Worm (Caenorhabditis elegans) whole organism, late embryonic: Measurements from ENCODE around the gene ZK380.2.

Source experiments
- K02D7.2 ChIP-seq: sonication (generic microtip); optimal IDR thresholded peaks from 2 replicates; lab custom pipeline; 2017; ENCODE audit warnings: mild to moderate bottlenecking, missing genetic modification characterization, missing compliant biosample characterization
- K09A11.1 ChIP-seq: sonication (generic microtip); optimal IDR thresholded peaks from 2 replicates; lab custom pipeline; 2017; ENCODE audit warnings: antibody characterized with exemption, mild to moderate bottlenecking, missing genetic modification characterization, missing compliant biosample characterization; ENCODE audit not compliant: insufficient read depth
- T23F11.4 ChIP-seq: fragments of 200-800 bp; sonication (Bioruptor generic); optimal IDR thresholded peaks from 2 replicates; lab custom pipeline; 2018; ENCODE audit warnings: mild to moderate bottlenecking, missing genetic modification characterization, missing compliant biosample characterization
- Y22D7AL.16 ChIP-seq: sonication (generic microtip); optimal IDR thresholded peaks from 2 replicates; lab custom pipeline; 2016; ENCODE audit warnings: missing genetic modification characterization, missing compliant biosample characterization
- ahr-1 ChIP-seq: sonication (generic microtip); optimal IDR thresholded peaks from 2 replicates; lab custom pipeline; 2016; ENCODE audit warnings: missing genetic modification characterization, missing compliant biosample characterization
- ceh-14 ChIP-seq: sonication (generic microtip); optimal IDR thresholded peaks from 2 replicates; lab custom pipeline; 2016; ENCODE audit warnings: missing genotype, missing genetic modification characterization, missing compliant biosample characterization
- ceh-18 ChIP-seq: sonication (generic microtip); optimal IDR thresholded peaks from 2 replicates; lab custom pipeline; 2016; ENCODE audit warnings: missing genetic modification characterization, missing compliant biosample characterization
- ceh-19 ChIP-seq: fragments of 200-800 bp; sonication (Bioruptor generic); optimal IDR thresholded peaks from 2 replicates; lab custom pipeline; 2018; ENCODE audit warnings: mild to moderate bottlenecking, missing genetic modification characterization, missing compliant biosample characterization
- ceh-22 ChIP-seq: sonication (generic microtip); optimal IDR thresholded peaks from 2 replicates; lab custom pipeline; 2017; ENCODE audit warnings: missing biosample characterization, missing genetic modification characterization
- ceh-24 ChIP-seq: sonication (generic microtip); optimal IDR thresholded peaks from 2 replicates; lab custom pipeline; 2016; ENCODE audit warnings: mild to moderate bottlenecking, missing genetic modification characterization, missing compliant biosample characterization
- ceh-34 ChIP-seq: sonication (generic microtip); optimal IDR thresholded peaks from 2 replicates; lab custom pipeline; 2016; ENCODE audit warnings: mild to moderate bottlenecking, missing genetic modification characterization, missing compliant biosample characterization
- ceh-6 ChIP-seq: fragments of 200-800 bp; sonication (Bioruptor generic); optimal IDR thresholded peaks from 2 replicates; lab custom pipeline; 2018; ENCODE audit warnings: mild to moderate bottlenecking, missing genetic modification characterization, missing compliant biosample characterization
- ceh-9 ChIP-seq: sonication (generic microtip); optimal IDR thresholded peaks from 2 replicates; lab custom pipeline; 2016; ENCODE audit warnings: mild to moderate bottlenecking, missing genetic modification characterization, inconsistent platforms, missing compliant biosample characterization
- che-1 ChIP-seq: sonication (generic microtip); optimal IDR thresholded peaks from 2 replicates; lab custom pipeline; 2016; ENCODE audit warnings: mild to moderate bottlenecking, missing genetic modification characterization, missing compliant biosample characterization
- dmd-4 ChIP-seq: sonication (generic microtip); optimal IDR thresholded peaks from 2 replicates; lab custom pipeline; 2016; ENCODE audit warnings: borderline replicate concordance, missing genetic modification characterization, missing compliant biosample characterization
- dve-1 ChIP-seq: sonication (generic microtip); optimal IDR thresholded peaks from 2 replicates; lab custom pipeline; 2017; ENCODE audit warnings: antibody characterized with exemption, mild to moderate bottlenecking, missing genetic modification characterization, missing compliant biosample characterization
- fax-1 ChIP-seq: sonication (generic microtip); optimal IDR thresholded peaks from 2 replicates; lab custom pipeline; 2016; ENCODE audit warnings: missing genotype, missing genetic modification characterization, missing compliant biosample characterization
- gmeb-2 ChIP-seq: sonication (generic microtip); optimal IDR thresholded peaks from 2 replicates; lab custom pipeline; 2016; ENCODE audit warnings: missing genetic modification characterization, inconsistent platforms, missing compliant biosample characterization
- hlh-13 ChIP-seq: fragments of 200-800 bp; sonication (Bioruptor generic); optimal IDR thresholded peaks from 2 replicates; lab custom pipeline; 2018; ENCODE audit warnings: mild to moderate bottlenecking, missing genetic modification characterization, missing compliant biosample characterization
- hlh-15 ChIP-seq: sonication (generic microtip); optimal IDR thresholded peaks from 2 replicates; lab custom pipeline; 2016; ENCODE audit warnings: missing genetic modification characterization, missing compliant biosample characterization
- hlh-8 ChIP-seq: sonication (generic microtip); optimal IDR thresholded peaks from 2 replicates; lab custom pipeline; 2016; ENCODE audit warnings: missing genotype, missing genetic modification characterization, missing compliant biosample characterization
- lim-6 ChIP-seq: sonication (generic microtip); optimal IDR thresholded peaks from 2 replicates; lab custom pipeline; 2016; ENCODE audit warnings: missing genetic modification characterization, missing compliant biosample characterization
- lin-11 ChIP-seq: fragments of 200-800 bp; sonication (Bioruptor generic); optimal IDR thresholded peaks from 2 replicates; lab custom pipeline; 2018; ENCODE audit warnings: mild to moderate bottlenecking, missing genetic modification characterization, missing compliant biosample characterization
- mec-3 ChIP-seq: sonication (generic microtip); optimal IDR thresholded peaks from 2 replicates; lab custom pipeline; 2016; ENCODE audit warnings: borderline replicate concordance, missing genetic modification characterization, missing compliant biosample characterization
- nfya-1 ChIP-seq: sonication (generic microtip); optimal IDR thresholded peaks from 2 replicates; lab custom pipeline; 2017; ENCODE audit warnings: missing genetic modification characterization, mild to moderate bottlenecking, missing compliant biosample characterization, antibody characterized with exemption, moderate library complexity
- odd-2 ChIP-seq: sonication (generic microtip); optimal IDR thresholded peaks from 2 replicates; lab custom pipeline; 2017; ENCODE audit warnings: antibody characterized with exemption, mild to moderate bottlenecking, missing genetic modification characterization, missing compliant biosample characterization
- pag-3 ChIP-seq: sonication (generic microtip); optimal IDR thresholded peaks from 2 replicates; lab custom pipeline; 2016; ENCODE audit warnings: missing compliant biosample characterization, missing genetic modification characterization, borderline replicate concordance
- pat-9 ChIP-seq: fragments of 200-800 bp; sonication (Bioruptor generic); optimal IDR thresholded peaks from 2 replicates; lab custom pipeline; 2018; ENCODE audit warnings: mild to moderate bottlenecking, missing genetic modification characterization, moderate library complexity, missing compliant biosample characterization
- pax-1 ChIP-seq: fragments of 150-350 bp; optimal IDR thresholded peaks from 2 replicates; lab custom pipeline; 2014; ENCODE audit warnings: missing biosample characterization, missing genetic modification characterization
- pros-1 ChIP-seq: fragments of 150-350 bp; optimal IDR thresholded peaks from 2 replicates; lab custom pipeline; 2014; ENCODE audit warnings: missing biosample characterization, missing genetic modification reagents, missing genetic modification characterization
- sdc-2 ChIP-seq: sonication (generic microtip); optimal IDR thresholded peaks from 2 replicates; lab custom pipeline; 2016; ENCODE audit warnings: missing genotype, missing genetic modification characterization, missing compliant biosample characterization
- sox-2 ChIP-seq: fragments of 200-800 bp; sonication (Bioruptor generic); IDR thresholded peaks from 2 replicates; pipeline ENCODE4 v1.3.6; 2022; ENCODE audit warnings: missing genetic modification reagents, missing genetic modification characterization, missing compliant biosample characterization
- syd-9 ChIP-seq: sonication (generic microtip); optimal IDR thresholded peaks from 2 replicates; lab custom pipeline; 2016; ENCODE audit warnings: mild to moderate bottlenecking, missing genetic modification characterization, moderate library complexity, missing compliant biosample characterization
- tbx-2 ChIP-seq: sonication (generic microtip); optimal IDR thresholded peaks from 2 replicates; lab custom pipeline; 2016; ENCODE audit warnings: missing genetic modification characterization, missing compliant biosample characterization
- ttx-3 ChIP-seq: sonication (generic microtip); optimal IDR thresholded peaks from 2 replicates; lab custom pipeline; 2016; ENCODE audit warnings: missing genetic modification reagents, missing genetic modification characterization, missing compliant biosample characterization
- unc-3 ChIP-seq, 2 experiments: fragments of 200-800 bp in 1 of 2; sonication (Bioruptor generic) in 1 of 2; sonication (generic microtip) in 1 of 2; conservative IDR thresholded peaks in 1 of 2; optimal IDR thresholded peaks in 1 of 2; 2 replicates each; pipeline versions ENCODE4 v1.3.6 to Lab custom; 2016 to 2022; ENCODE audit warnings: missing compliant biosample characterization in 2 of 2, missing genetic modification characterization in 2 of 2, missing genetic modification reagents in 1 of 2
- unc-42 ChIP-seq: sonication (generic microtip); optimal IDR thresholded peaks from 2 replicates; lab custom pipeline; 2016; ENCODE audit warnings: missing genotype, missing genetic modification characterization, missing compliant biosample characterization
- unc-55 ChIP-seq: sonication (generic microtip); optimal IDR thresholded peaks from 2 replicates; lab custom pipeline; 2017; ENCODE audit warnings: missing biosample characterization, missing genetic modification reagents, missing genetic modification characterization

Gene ZK380.2

DNA sequence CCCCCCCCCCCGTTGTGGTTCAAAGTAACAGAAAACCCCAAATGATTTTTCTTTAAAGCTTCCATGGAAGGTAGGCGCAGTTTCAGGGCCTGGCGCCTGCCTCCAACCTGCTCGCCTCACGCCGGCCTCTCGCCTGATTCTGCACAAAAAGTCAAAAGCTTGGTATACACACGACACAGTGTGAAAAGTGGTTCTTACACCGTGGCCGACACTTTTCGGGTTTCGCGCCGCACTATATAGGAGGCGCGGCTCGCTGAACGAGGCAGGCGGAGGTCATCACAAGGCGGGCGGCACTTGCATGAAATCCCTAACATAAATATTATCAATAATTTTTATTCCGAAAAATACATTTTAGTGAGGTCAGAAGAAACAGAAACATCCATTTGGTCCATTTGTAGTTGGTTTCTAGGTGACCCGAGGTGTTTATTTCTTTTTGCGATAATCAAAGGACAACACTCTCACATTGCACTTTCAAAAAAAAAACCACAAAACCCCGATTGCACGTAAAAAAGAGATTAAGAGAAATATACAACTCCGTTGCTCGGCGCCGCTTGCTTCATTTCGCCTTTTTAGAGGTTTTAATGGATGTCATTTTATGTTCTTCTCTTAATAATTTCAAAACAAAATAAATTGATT is at the start of gene ZK380.2:
TSS of gene ZK380.2 (plus strand) at position 586 of the 636 bp plus-strand sequence.
- TF ChIP-seq pat-9 (no peak), K09A11.1 (tag; lab: Kevin White, UChicago) (no peak), odd-2 (tag; lab: Kevin White, UChicago) (no peak), ceh-18 (no peak), pax-1 (no peak), K02D7.2 (tag; lab: Kevin White, UChicago) (no peak), hlh-8 (tag; lab: Kevin White, UChicago) (no peak)
- TF ChIP-seq, all 69 proteins: peak for 0

DNA sequence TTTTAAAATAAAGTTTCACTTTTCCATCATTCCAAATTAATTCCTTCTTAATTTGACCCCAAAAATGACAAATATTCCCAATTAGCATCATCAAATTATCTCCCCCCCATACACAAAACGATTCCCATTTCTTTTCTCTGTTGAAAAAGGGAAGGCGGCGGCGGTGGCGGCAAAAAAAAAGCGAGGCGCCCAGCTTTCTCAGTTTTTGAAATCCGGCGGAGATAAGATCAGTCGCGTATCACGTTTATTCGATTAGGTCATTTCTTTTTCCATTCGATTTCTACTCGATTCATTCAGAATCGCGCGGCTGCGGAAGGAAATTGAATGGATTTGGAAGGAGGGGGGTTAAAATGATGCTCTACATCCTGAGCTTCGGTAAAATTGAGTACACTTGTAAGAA is 47.3 kb upstream of the ZK380.2 start:
- TF ChIP-seq ceh-9 (no peak), ceh-6 (no peak), T23F11.4 (GFP tag; lab: Kevin White, UChicago) (no peak), fax-1 (tag; lab: Kevin White, UChicago) (no peak), ceh-19 (GFP tag; lab: Kevin White, UChicago) (no peak), unc-3 (GFP tag; conservative IDR thresholded peaks at IDR 0.05; lab: Robert Waterston, UW) (no peak), unc-3 (tag; optimal IDR thresholded peaks at IDR 0.05; lab: Kevin White, UChicago) (no peak), mec-3 (tag; lab: Kevin White, UChicago) (no peak), pros-1 (tag; lab: Kevin White, UChicago) (no peak), ceh-14 (tag; lab: Kevin White, UChicago) (no peak), che-1 (no peak), odd-2 (tag; lab: Kevin White, UChicago) (no peak)

DNA sequence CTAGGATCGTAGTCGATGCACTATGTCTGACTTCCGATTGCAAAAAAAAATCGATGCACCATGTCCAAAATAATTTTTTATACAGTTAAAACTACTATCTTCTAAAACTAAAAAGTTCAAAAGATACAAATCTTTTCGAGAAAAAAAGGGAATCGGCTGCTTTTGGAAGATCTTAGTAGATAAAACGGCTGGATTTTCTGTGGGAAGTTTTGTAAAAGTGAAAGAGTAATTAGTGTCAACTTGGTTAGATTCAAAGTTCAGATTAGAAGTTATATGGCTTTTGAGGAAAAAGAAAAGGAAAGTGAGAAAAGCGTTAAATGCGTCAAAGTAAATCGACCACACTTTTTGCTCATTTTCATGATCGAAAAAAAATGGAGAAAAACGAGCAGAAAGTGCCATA is 44.2 kb upstream of the ZK380.2 start:
- TF ChIP-seq tbx-2 (tag; lab: Kevin White, UChicago) (no peak), hlh-13 (GFP tag; lab: Kevin White, UChicago) (no peak), sox-2 (GFP tag; lab: Robert Waterston, UW) (no peak), ceh-14 (tag; lab: Kevin White, UChicago) (no peak), unc-55 (GFP tag; lab: Kevin White, UChicago) (no peak), unc-3 (GFP tag; conservative IDR thresholded peaks at IDR 0.05; lab: Robert Waterston, UW) (no peak), unc-3 (tag; optimal IDR thresholded peaks at IDR 0.05; lab: Kevin White, UChicago) (no peak), lin-11 (tag; lab: Kevin White, UChicago) (no peak), ceh-24 (tag; lab: Kevin White, UChicago) (no peak), che-1 (no peak), lim-6 (tag; lab: Kevin White, UChicago) (no peak), Y22D7AL.16 (tag; lab: Kevin White, UChicago) (no peak)
- TF ChIP-seq, all 69 proteins: peak for 0

DNA sequence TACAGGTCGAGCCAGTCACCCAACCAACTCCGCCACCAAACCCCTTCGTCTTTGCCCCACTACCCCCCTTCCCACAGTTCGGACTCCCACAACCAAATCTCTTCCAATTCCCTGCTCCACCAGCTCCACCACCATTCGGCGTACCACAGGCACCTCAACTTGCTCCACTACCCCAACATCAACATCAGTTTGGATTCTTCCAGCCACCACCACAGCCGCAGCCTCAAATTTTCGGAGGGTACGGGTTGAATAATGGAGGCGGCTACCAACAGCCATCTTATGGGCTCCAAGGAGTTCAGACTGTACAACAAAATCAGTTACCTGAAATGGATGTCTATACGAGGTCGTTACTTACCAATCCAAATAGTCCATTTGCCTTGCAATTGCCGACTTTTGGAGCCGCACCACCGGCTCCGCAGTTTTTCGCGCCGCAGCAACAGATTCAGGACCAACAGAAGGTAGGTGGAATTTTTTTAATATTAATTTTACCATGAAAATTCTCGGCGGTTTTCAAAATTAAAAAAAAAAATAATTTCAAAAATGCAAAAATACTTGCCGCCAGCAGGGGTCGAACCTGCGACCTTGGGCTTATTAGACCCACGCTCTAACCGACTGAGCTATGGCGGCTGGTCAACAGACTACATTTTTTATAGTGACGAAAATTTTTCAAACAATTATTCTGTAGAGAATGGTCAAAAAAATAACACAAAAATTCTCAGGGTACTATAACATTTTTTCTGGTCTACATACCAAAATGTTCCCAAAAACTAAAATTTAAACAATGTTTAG is 42.0 kb upstream of the ZK380.2 start:
- TF ChIP-seq unc-3 (GFP tag; conservative IDR thresholded peaks at IDR 0.05; lab: Robert Waterston, UW) (no peak), unc-3 (tag; optimal IDR thresholded peaks at IDR 0.05; lab: Kevin White, UChicago) (no peak), sdc-2 (no peak), dve-1 (tag; lab: Kevin White, UChicago) (no peak), ceh-34 (tag; lab: Kevin White, UChicago) (no peak), unc-55 (GFP tag; lab: Kevin White, UChicago) (no peak), che-1 (no peak), gmeb-2 (tag; lab: Kevin White, UChicago) (no peak), ttx-3 (tag; lab: Kevin White, UChicago) (no peak), unc-42 (no peak), dmd-4 (tag; lab: Kevin White, UChicago) (no peak), pag-3 (tag; lab: Kevin White, UChicago) (no peak), tbx-2 (tag; lab: Kevin White, UChicago) (no peak), ceh-19 (GFP tag; lab: Kevin White, UChicago) (no peak), pat-9 (no peak), syd-9 (no peak), hlh-13 (GFP tag; lab: Kevin White, UChicago) (no peak), ahr-1 (no peak), nfya-1 (tag; lab: Kevin White, UChicago) (no peak), hlh-15 (no peak), ceh-22 (no peak)
